Worm (Caenorhabditis elegans): ENCODE data around the gene F33G12.3.

F33G12.3 gene

DNA sequence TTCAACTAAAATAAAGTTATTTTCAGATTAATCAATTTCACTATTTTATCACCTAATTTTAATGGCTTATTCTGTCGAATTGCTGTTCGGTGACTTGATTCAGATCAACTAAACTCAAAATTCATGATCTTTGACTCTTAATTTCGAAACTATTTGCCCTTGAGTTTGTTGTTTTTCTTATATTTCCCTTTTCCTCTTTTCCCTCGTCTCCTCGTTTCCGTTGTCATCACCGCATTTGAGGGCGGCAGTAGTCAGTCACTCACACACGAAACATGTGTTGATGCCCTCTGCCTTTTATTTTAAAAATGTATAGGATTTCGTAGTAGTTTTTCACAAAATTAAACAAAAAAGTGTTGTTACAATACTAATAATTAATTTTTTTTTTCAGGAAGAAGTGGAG, 38.9 kb downstream of the F33G12.3 start, which contains the start of gene rnh-1.0 (continued):
- TF ChIP-seq nhr-71 (tag; optimal IDR thresholded peaks at IDR 0.05) (peak; percentile 25), alr-1 (tag; optimal IDR thresholded peaks at IDR 0.05; ENCODE audit: borderline replicate concordance) (no peak), hlh-4 (tag; optimal IDR thresholded peaks at IDR 0.05) (no peak), lir-3 (tag; optimal IDR thresholded peaks at IDR 0.05; ENCODE audit: poor library complexity) (no peak), fkh-4 (tag; optimal IDR thresholded peaks at IDR 0.05; ENCODE audit: borderline replicate concordance) (no peak), lin-35 (GFP tag; optimal IDR thresholded peaks at IDR 0.05) (no peak), C04F5.9 (tag; optimal IDR thresholded peaks at IDR 0.05) (no peak), aly-2 (tag; optimal IDR thresholded peaks at IDR 0.05) (no peak), grh-1 (GFP tag; IDR thresholded peaks at IDR 0.05) (no peak), fkh-10 (GFP tag; optimal IDR thresholded peaks at IDR 0.05) (no peak), blmp-1 (tag; optimal IDR thresholded peaks at IDR 0.05) (peak; percentile 28), dpl-1 (GFP tag; optimal IDR thresholded peaks at IDR 0.05) (peak in 2 of 3 experiments; percentile 28 to 30), C34B4.2 (tag; optimal IDR thresholded peaks at IDR 0.05) (no peak), ces-1 (GFP tag; optimal IDR thresholded peaks at IDR 0.05) (no peak), unc-62 (GFP tag; optimal IDR thresholded peaks at IDR 0.05) (no peak), lin-14 (GFP tag; optimal IDR thresholded peaks at IDR 0.05) (peak; percentile 67), rnt-1 (tag; optimal IDR thresholded peaks at IDR 0.05) (peak; percentile 18), egl-27 (tag; optimal IDR thresholded peaks at IDR 0.05) (no peak), mep-1 (tag; optimal IDR thresholded peaks at IDR 0.05) (peak; percentile 47)

DNA sequence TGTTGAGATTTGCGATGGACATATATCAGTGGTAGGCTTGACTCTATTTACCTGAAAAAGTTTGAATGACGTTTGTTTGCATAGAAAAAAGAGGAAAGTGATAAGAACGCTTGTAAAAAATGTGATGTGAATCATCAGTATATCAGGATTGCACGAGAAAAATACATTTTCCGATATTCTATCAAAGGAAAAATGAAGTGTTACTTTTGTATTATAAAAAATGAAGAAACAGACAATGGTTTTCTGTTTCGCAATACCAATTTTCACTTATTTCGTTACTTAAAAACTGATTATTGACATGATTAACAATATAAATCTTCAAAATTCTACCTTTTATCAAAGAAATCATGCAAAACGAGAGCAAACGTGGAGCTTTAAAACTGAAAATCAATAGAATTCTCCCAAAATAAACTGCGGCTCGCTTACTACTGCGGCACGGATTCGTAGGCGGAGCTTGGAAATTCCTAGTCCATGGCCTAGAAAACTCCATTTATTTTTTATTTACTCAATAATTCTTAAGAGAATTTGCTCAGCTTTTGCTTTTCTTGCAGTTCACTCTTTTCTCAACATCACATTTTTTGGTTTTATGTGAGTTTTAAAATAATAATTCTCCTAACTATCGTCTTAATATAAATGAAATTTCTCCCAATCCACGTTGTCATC, 40.2 kb downstream of the F33G12.3 start, which contains the start of the genes eif-1 and vps-24:
TSS of gene eif-1 (minus strand) at position 51 of the 663 bp plus-strand sequence.
TSS of gene vps-24 (plus strand) at position 469 of the 663 bp plus-strand sequence.
- no peak for TF ChIP-seq sox-4 (tag; optimal IDR thresholded peaks at IDR 0.05)
- TF ChIP-seq ceh-8 (GFP tag; optimal IDR thresholded peaks at IDR 0.05), result no peak
- TF ChIP-seq mep-1 (tag; optimal IDR thresholded peaks at IDR 0.05), result peak; percentile 34
- TF ChIP-seq grh-1 (GFP tag; IDR thresholded peaks at IDR 0.05), result no peak
- TF ChIP-seq fos-1 (tag; optimal IDR thresholded peaks at IDR 0.05), result no peak
- TF ChIP-seq pqm-1 (tag; optimal IDR thresholded peaks at IDR 0.05), result no peak
- no peak for TF ChIP-seq mab-9 (GFP tag; IDR thresholded peaks at IDR 0.05)
- TF ChIP-seq ceh-88 (GFP tag; IDR thresholded peaks at IDR 0.05), result no peak
- TF ChIP-seq aly-2 (tag; optimal IDR thresholded peaks at IDR 0.05), result no peak
- TF ChIP-seq mdl-1 (tag; optimal IDR thresholded peaks at IDR 0.05), result no peak
- peak; percentile 27 for TF ChIP-seq nhr-20 (tag; optimal IDR thresholded peaks at IDR 0.05)
- TF ChIP-seq nhr-12 (tag; optimal IDR thresholded peaks at IDR 0.05), result no peak
- peak; percentile 24 for TF ChIP-seq F16B12.6 (tag; optimal IDR thresholded peaks at IDR 0.05)
- peak in 1 of 3 experiments; percentile 65 for TF ChIP-seq ceh-82 (tag; optimal IDR thresholded peaks at IDR 0.05)
- TF ChIP-seq efl-1 (optimal IDR thresholded peaks at IDR 0.05), result peak; percentile 57 to 64
- peak; percentile 72 to 95 for TF ChIP-seq efl-1 (GFP tag; optimal IDR thresholded peaks at IDR 0.05 in 1 of 2)
- TF ChIP-seq ceh-63 (GFP tag; optimal IDR thresholded peaks at IDR 0.05), result no peak
- no peak for TF ChIP-seq nhr-28 (tag; optimal IDR thresholded peaks at IDR 0.05)
- TF ChIP-seq ceh-90 (tag; optimal IDR thresholded peaks at IDR 0.05), result peak; percentile 62
- TF ChIP-seq swsn-7 (tag; optimal IDR thresholded peaks at IDR 0.05), result peak; percentile 12
- TF ChIP-seq egl-13 (tag; optimal IDR thresholded peaks at IDR 0.05), result no peak
- TF ChIP-seq aha-1 (tag; optimal IDR thresholded peaks at IDR 0.05), result no peak
- TF ChIP-seq fkh-4 (tag; optimal IDR thresholded peaks at IDR 0.05; ENCODE audit: borderline replicate concordance), result no peak
- peak; percentile 55 for TF ChIP-seq nhr-71 (tag; optimal IDR thresholded peaks at IDR 0.05)
- TF ChIP-seq unc-98 (GFP tag; IDR thresholded peaks at IDR 0.05), result no peak
- peak; percentile 12 for TF ChIP-seq blmp-1 (tag; optimal IDR thresholded peaks at IDR 0.05)
- no peak for TF ChIP-seq vab-15 (tag; optimal IDR thresholded peaks at IDR 0.05)
- peak; percentile 53 to 74 for TF ChIP-seq lsy-2 (tag; optimal IDR thresholded peaks at IDR 0.05)
- no peak for TF ChIP-seq ztf-4 (tag; optimal IDR thresholded peaks at IDR 0.05)
- peak; percentile 2 for TF ChIP-seq skn-1 (tag; optimal IDR thresholded peaks at IDR 0.05)
- peak; percentile 47 for TF ChIP-seq snu-23 (GFP tag; optimal IDR thresholded peaks at IDR 0.05)
- peak; percentile 30 for TF ChIP-seq irx-1 (tag; optimal IDR thresholded peaks at IDR 0.05)
- TF ChIP-seq unc-30 (tag; optimal IDR thresholded peaks at IDR 0.05), result no peak
- TF ChIP-seq ama-1 (optimal IDR thresholded peaks at IDR 0.05), result no peak
- no peak for TF ChIP-seq zag-1 (tag; optimal IDR thresholded peaks at IDR 0.05)
- TF ChIP-seq nhr-90 (tag; optimal IDR thresholded peaks at IDR 0.05; ENCODE audit: poor library complexity), result no peak
- peak; percentile 30 for TF ChIP-seq C16A3.4 (tag; optimal IDR thresholded peaks at IDR 0.05)
- peak; percentile 49 for TF ChIP-seq lin-14 (GFP tag; optimal IDR thresholded peaks at IDR 0.05)
- TF ChIP-seq ces-1 (GFP tag; optimal IDR thresholded peaks at IDR 0.05), result no peak
- peak; percentile 29 for TF ChIP-seq xbp-1 (tag; optimal IDR thresholded peaks at IDR 0.05)

Measured in whole organism, L1 larva.